Fruit fly (Drosophila melanogaster) whole organism, wandering third instar larva: ENCODE data around the gene Adsl.
"Not testable (repeated sequence)": the region's sequence is repeated elsewhere in the genome, so short reads cannot be mapped to it uniquely, and the experiment has no call there.

ENCODE experiments used
- Abd-B ChIP-seq: fragments of >200 bp; optimal IDR thresholded peaks from 2 replicates; lab custom pipeline; 2017; ENCODE audit warnings: missing biosample characterization, missing genetic modification characterization
- CG32264 ChIP-seq: fragments of 200-800 bp; sonication (Bioruptor generic); optimal IDR thresholded peaks from 2 replicates; lab custom pipeline; 2016; ENCODE audit warnings: missing biosample characterization, missing genetic modification characterization
- CG9705 ChIP-seq: fragments of 200-800 bp; sonication (Bioruptor generic); optimal IDR thresholded peaks from 2 replicates; lab custom pipeline; 2018; ENCODE audit warnings: missing biosample characterization, mild to moderate bottlenecking, missing genetic modification characterization
- CrebA ChIP-seq: fragments of 200-800 bp; sonication (Bioruptor generic); optimal IDR thresholded peaks from 2 replicates; lab custom pipeline; 2016; ENCODE audit warnings: missing biosample characterization, mild to moderate bottlenecking, missing genetic modification characterization, borderline replicate concordance
- Dfd ChIP-seq: fragments of >200 bp; optimal IDR thresholded peaks from 2 replicates; lab custom pipeline; 2017; ENCODE audit warnings: missing biosample characterization, missing genetic modification characterization
- Dif ChIP-seq: fragments of 200-275, 200-300 bp; sonication (Bioruptor generic); optimal IDR thresholded peaks from 2 replicates; lab custom pipeline; 2018; ENCODE audit warnings: missing biosample characterization, missing genetic modification characterization; ENCODE audit not compliant: partially characterized antibody
- GATAd ChIP-seq: sonication (Bioruptor generic); optimal IDR thresholded peaks from 2 replicates; lab custom pipeline; 2016; ENCODE audit warnings: missing biosample characterization, missing genetic modification characterization
- HLH106 ChIP-seq: fragments of 200-800 bp; optimal IDR thresholded peaks from 3 replicates; lab custom pipeline; 2019; ENCODE audit warnings: missing biosample characterization, mild to moderate bottlenecking, missing genetic modification characterization, moderate library complexity
- Hnf4 ChIP-seq: fragments of 200-800 bp; sonication (Bioruptor generic); optimal IDR thresholded peaks from 2 replicates; lab custom pipeline; 2016; ENCODE audit warnings: missing biosample characterization, mild to moderate bottlenecking, missing genetic modification characterization
- Hr78 ChIP-seq: fragments of >200 bp; optimal IDR thresholded peaks from 2 replicates; lab custom pipeline; 2017; ENCODE audit warnings: missing biosample characterization, missing genetic modification characterization
- Hr83 ChIP-seq: fragments of 200-300 bp; sonication (Bioruptor generic); optimal IDR thresholded peaks from 2 replicates; lab custom pipeline; 2016; ENCODE audit warnings: missing biosample characterization, mild to moderate bottlenecking, missing genetic modification characterization, moderate library complexity; ENCODE audit not compliant: poor library complexity, severe bottlenecking
- Jra ChIP-seq: sonication (Bioruptor generic); optimal IDR thresholded peaks from 2 replicates; lab custom pipeline; 2016; ENCODE audit warnings: missing biosample characterization, missing genetic modification characterization
- Mio ChIP-seq: sonication (Bioruptor generic); optimal IDR thresholded peaks from 2 replicates; lab custom pipeline; 2016; ENCODE audit warnings: missing biosample characterization, missing genetic modification characterization
- Myc ChIP-seq: fragments of >200 bp; optimal IDR thresholded peaks from 2 replicates; lab custom pipeline; 2017
- N ChIP-seq: fragments of >200 bp; optimal IDR thresholded peaks from 2 replicates; lab custom pipeline; 2018; ENCODE audit warnings: missing biosample characterization, missing external identifiers, missing genetic modification characterization
- OdsH ChIP-seq: fragments of 200-800 bp; sonication (Bioruptor generic); optimal IDR thresholded peaks from 2 replicates; lab custom pipeline; 2016; ENCODE audit warnings: missing biosample characterization, mild to moderate bottlenecking, missing genetic modification characterization
- Rel ChIP-seq, 2 experiments: fragments of 200-800 bp; sonication (Bioruptor generic) in 1 of 2; optimal IDR thresholded peaks; 2 replicates in 1 of 2; 3 replicates in 1 of 2; lab custom pipeline; 2016 to 2019; ENCODE audit warnings: mild to moderate bottlenecking in 2 of 2, missing biosample characterization in 2 of 2, missing genetic modification characterization in 2 of 2, moderate library complexity in 1 of 2
- Sp1 ChIP-seq: fragments of 200-800 bp; sonication (Bioruptor generic); optimal IDR thresholded peaks from 3 replicates; lab custom pipeline; 2019; ENCODE audit warnings: missing biosample characterization, mild to moderate bottlenecking, missing genetic modification characterization, moderate library complexity
- Vsx2 ChIP-seq: fragments of 200-300, 225-300 bp; sonication (Bioruptor generic); optimal IDR thresholded peaks from 2 replicates; lab custom pipeline; 2018; ENCODE audit warnings: missing biosample characterization, missing genetic modification characterization; ENCODE audit not compliant: partially characterized antibody
- br ChIP-seq: fragments of 200-800 bp; sonication (Bioruptor generic); optimal IDR thresholded peaks from 2 replicates; lab custom pipeline; 2016; ENCODE audit warnings: missing biosample characterization, missing genetic modification characterization
- brk ChIP-seq: fragments of 200-800 bp; sonication (Bioruptor generic); optimal IDR thresholded peaks from 2 replicates; lab custom pipeline; 2016; ENCODE audit warnings: missing biosample characterization, mild to moderate bottlenecking, missing genetic modification characterization
- dl ChIP-seq, 2 experiments: fragments of 175-275, 200-275 bp in 1 of 2; fragments of 200-275 bp in 1 of 2; sonication (Bioruptor generic); optimal IDR thresholded peaks; lab custom pipeline; 2018; ENCODE audit warnings: mild to moderate bottlenecking in 2 of 2, missing biosample characterization in 2 of 2, missing genetic modification characterization in 2 of 2, moderate library complexity in 2 of 2; ENCODE audit not compliant: partially characterized antibody in 2 of 2, insufficient read depth in 1 of 2
- dmrt93B ChIP-seq: fragments of 200-800 bp; sonication (Bioruptor generic); optimal IDR thresholded peaks from 2 replicates; lab custom pipeline; 2018; ENCODE audit warnings: missing biosample characterization, mild to moderate bottlenecking, missing genetic modification characterization
- dsf ChIP-seq: sonication (Bioruptor generic); optimal IDR thresholded peaks from 2 replicates; lab custom pipeline; 2016; ENCODE audit warnings: missing biosample characterization, missing genetic modification characterization, borderline replicate concordance
- ey ChIP-seq: fragments of 200-800 bp; sonication (Bioruptor generic); optimal IDR thresholded peaks from 2 replicates; lab custom pipeline; 2016; ENCODE audit warnings: missing biosample characterization, missing genetic modification characterization
- foxo ChIP-seq, 2 experiments: fragments of 200-800 bp; sonication (Bioruptor generic); optimal IDR thresholded peaks; 2 replicates in 1 of 2; 3 replicates in 1 of 2; lab custom pipeline; 2016 to 2017; ENCODE audit warnings: missing biosample characterization in 2 of 2, missing genetic modification characterization in 2 of 2
- fru ChIP-seq: fragments of 200-800 bp; sonication (Bioruptor generic); optimal IDR thresholded peaks from 3 replicates; lab custom pipeline; 2016; ENCODE audit warnings: missing biosample characterization, mild to moderate bottlenecking, missing genetic modification characterization
- h ChIP-seq: fragments of 200-800 bp; sonication (Bioruptor generic); optimal IDR thresholded peaks from 3 replicates; lab custom pipeline; 2016; ENCODE audit warnings: missing biosample characterization, mild to moderate bottlenecking, missing genetic modification characterization
- jim ChIP-seq: fragments of 175-275, 200-325 bp; sonication (Bioruptor generic); optimal IDR thresholded peaks from 2 replicates; lab custom pipeline; 2016; ENCODE audit warnings: missing biosample characterization, mild to moderate bottlenecking, missing genetic modification characterization
- lola ChIP-seq: fragments of >200 bp; optimal IDR thresholded peaks from 2 replicates; lab custom pipeline; 2017; ENCODE audit warnings: missing biosample characterization, missing genetic modification characterization
- pan ChIP-seq: fragments of >200 bp; optimal IDR thresholded peaks from 2 replicates; lab custom pipeline; 2017
- psq ChIP-seq: fragments of 200-800 bp; sonication (Bioruptor generic); optimal IDR thresholded peaks from 3 replicates; lab custom pipeline; 2017; ENCODE audit warnings: missing biosample characterization, mild to moderate bottlenecking, missing genetic modification characterization, moderate library complexity
- rgr ChIP-seq: fragments of 200-800 bp; sonication (Bioruptor generic); optimal IDR thresholded peaks from 3 replicates; lab custom pipeline; 2016; ENCODE audit warnings: missing biosample characterization, mild to moderate bottlenecking, missing genetic modification characterization
- sage ChIP-seq: fragments of 200-800 bp; sonication (Bioruptor generic); optimal IDR thresholded peaks from 2 replicates; lab custom pipeline; 2016; ENCODE audit warnings: missing biosample characterization, mild to moderate bottlenecking, missing genetic modification characterization
- sv ChIP-seq: fragments of 200-800 bp; sonication (Bioruptor generic); optimal IDR thresholded peaks from 3 replicates; lab custom pipeline; 2016; ENCODE audit warnings: missing biosample characterization, missing genetic modification characterization
- tai ChIP-seq: sonication (Bioruptor generic); optimal IDR thresholded peaks from 2 replicates; lab custom pipeline; 2016; ENCODE audit warnings: missing biosample characterization, missing genetic modification characterization
- usp ChIP-seq: fragments of >200 bp; optimal IDR thresholded peaks from 2 replicates; lab custom pipeline; 2017; ENCODE audit warnings: missing biosample characterization, missing genetic modification characterization
- woc ChIP-seq: sonication (Bioruptor generic); optimal IDR thresholded peaks from 2 replicates; lab custom pipeline; 2016; ENCODE audit warnings: missing biosample characterization, mild to moderate bottlenecking, missing genetic modification characterization

Gene Adsl

DNA sequence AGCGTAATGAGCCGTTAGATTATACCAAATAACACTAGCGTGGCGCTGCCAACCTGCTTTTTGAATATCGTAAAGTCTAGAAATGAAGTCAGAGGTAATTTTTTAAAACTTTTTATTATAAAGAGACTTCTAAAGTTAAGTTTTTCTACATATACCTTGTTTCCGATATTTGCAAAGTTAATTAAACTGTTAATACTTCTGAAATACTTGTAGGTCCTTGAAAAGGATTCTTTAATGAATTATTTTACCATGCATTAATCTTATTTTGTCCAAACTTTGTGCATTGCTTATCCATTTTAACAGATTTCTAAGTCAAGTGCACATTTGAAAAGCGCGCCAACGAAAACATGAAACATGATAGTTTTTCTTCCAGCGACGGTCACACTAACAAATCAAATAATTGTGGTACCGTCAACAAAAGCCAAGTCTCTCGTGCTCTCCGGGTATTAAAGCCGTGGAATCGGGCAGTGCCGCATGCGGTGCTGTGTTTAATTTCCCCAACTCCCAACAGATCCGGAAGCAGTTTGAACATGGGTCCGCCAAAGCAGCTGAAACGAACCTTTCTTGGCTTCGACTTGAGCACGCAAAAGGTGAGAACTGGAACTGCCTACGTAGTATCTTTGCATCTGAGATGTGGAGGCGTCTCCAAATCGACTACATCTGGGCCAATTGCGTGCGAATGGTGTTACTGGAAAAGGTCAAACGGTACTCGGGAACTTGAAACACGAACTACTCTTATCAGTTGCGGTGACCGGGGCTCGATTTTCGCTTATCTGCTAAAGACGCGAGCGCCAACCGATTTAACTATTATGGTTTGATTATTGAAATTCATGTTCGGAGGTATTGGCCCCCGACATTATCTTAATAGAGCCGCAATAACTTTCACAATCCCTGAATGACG lies 24.6 kb downstream of the Adsl start, which contains the start of the genes EMC2A and CG3534:
TSS of gene EMC2A (minus strand) at position 13 of the 901 bp plus-strand sequence.
TSS of gene CG3534 (plus strand) at position 388 of the 901 bp plus-strand sequence.
- TF ChIP-seq woc (GFP tag; lab: Kevin White, UChicago) (peak; percentile 39), brk (GFP tag; lab: Kevin White, UChicago) (no peak), CG9705 (GFP tag; lab: Kevin White, UChicago) (peak; percentile 14), tai (GFP tag; lab: Kevin White, UChicago) (no peak), Hnf4 (GFP tag; lab: Kevin White, UChicago) (no peak), Myc (no peak), Mio (GFP tag; lab: Kevin White, UChicago) (no peak), Abd-B (GFP tag; lab: Kevin White, UChicago) (no peak), Dif (no peak), br (GFP tag; lab: Kevin White, UChicago) (no peak), sv (GFP tag; lab: Kevin White, UChicago) (no peak), Hr78 (GFP tag; lab: Kevin White, UChicago) (no peak), jim (GFP tag; lab: Kevin White, UChicago) (no peak), HLH106 (peak; percentile 52), psq (GFP tag; lab: Kevin White, UChicago) (no peak), N (no peak), pan (lab: Kevin White, UChicago) (no peak), h (GFP tag; lab: Kevin White, UChicago) (peak; percentile 41), usp (GFP tag; lab: Kevin White, UChicago) (no peak), dsf (GFP tag; lab: Kevin White, UChicago) (no peak), Vsx2 (GFP tag; lab: Kevin White, UChicago) (no peak), CG32264 (GFP tag; lab: Kevin White, UChicago) (peak; percentile 20), Rel (GFP tag; optimal IDR thresholded peaks at IDR 0.05; lab: Kevin White, UChicago) (no peak), Rel (tag; optimal IDR thresholded peaks at IDR 0.05; lab: Kevin White, UChicago) (no peak), rgr (GFP tag; lab: Kevin White, UChicago) (no peak), Dfd (GFP tag; lab: Kevin White, UChicago) (no peak), Hr83 (GFP tag; lab: Kevin White, UChicago) (no peak), Sp1 (GFP tag; lab: Kevin White, UChicago) (peak; percentile 49), ey (GFP tag; lab: Kevin White, UChicago) (no peak), GATAd (GFP tag; lab: Kevin White, UChicago) (no peak), lola (GFP tag; lab: Kevin White, UChicago) (no peak), foxo (GFP tag; optimal IDR thresholded peaks at IDR 0.05; lab: Kevin White, UChicago) (peak in 1 of 2 experiments; percentile 59), fru (GFP tag; lab: Kevin White, UChicago) (peak; percentile 46), Jra (GFP tag; lab: Kevin White, UChicago) (no peak), dl (GFP tag; optimal IDR thresholded peaks at IDR 0.05; lab: Kevin White, UChicago; ENCODE audit: insufficient read depth in 1 of 2, partially characterized antibody in 2 of 2) (no peak), dmrt93B (GFP tag; lab: Kevin White, UChicago) (no peak), CrebA (GFP tag; lab: Kevin White, UChicago) (no peak), OdsH (GFP tag; lab: Kevin White, UChicago) (no peak), sage (GFP tag; lab: Kevin White, UChicago) (no peak)

DNA sequence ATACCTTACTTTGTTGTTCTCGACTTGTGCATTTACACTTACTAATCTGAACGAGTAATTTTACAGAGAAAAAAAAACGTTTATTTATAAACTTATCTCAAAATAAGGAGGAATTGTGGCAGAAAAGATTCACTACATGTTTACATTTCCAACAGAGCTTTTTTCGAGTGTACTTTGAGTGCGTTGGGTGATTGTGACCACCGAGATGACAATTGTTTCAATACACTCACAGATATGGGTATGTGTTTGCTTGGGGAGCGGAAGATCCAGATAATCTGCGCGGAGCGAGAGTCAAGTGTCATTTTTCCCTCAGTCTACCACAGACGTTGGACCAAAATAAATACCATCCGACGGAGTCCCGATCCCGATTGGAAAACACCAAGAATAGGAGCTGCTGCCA lies 28.2 kb downstream of the Adsl start, which contains the start of gene CG31274:
TSS of gene CG31274 (plus strand) at position 301 of the 400 bp plus-strand sequence.
- not testable (repeated sequence) for TF ChIP-seq Hr83, OdsH, lola (GFP tag; lab: Kevin White, UChicago)
